Worm (Caenorhabditis elegans): ENCODE results near the gene C06E2.2.

C06E2.2 gene

DNA sequence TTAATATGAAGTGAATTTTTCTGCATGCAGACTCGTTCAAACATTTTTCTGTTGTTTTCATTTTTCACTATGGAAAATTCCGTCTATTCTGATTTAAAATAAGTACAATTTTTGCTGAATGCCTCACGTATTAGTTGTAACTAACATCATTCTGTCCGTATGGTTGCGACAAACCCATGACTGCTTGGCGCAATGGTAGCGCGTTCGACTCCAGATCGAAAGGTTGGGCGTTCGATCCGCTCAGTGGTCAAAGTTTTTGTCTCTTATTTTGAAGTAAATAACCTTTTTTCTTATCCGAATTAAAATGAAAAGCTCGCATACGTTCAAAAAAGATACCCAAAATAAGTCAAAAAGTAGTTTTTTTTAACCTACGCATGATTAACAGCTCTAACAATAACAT lies 2.3 kb upstream of the C06E2.2 start:
- TF ChIP-seq zag-1 (tag; optimal IDR thresholded peaks at IDR 0.05): no peak
- TF ChIP-seq mdl-1 (tag; optimal IDR thresholded peaks at IDR 0.05): no peak
- TF ChIP-seq R02D3.7 (tag; optimal IDR thresholded peaks at IDR 0.05): no peak
- no peak for TF ChIP-seq egl-5 (tag; optimal IDR thresholded peaks at IDR 0.05)
- TF ChIP-seq jun-1 (tag; optimal IDR thresholded peaks at IDR 0.05): no peak
- no peak for TF ChIP-seq unc-39 (tag; optimal IDR thresholded peaks at IDR 0.05)
- no peak for TF ChIP-seq ztf-4 (tag; optimal IDR thresholded peaks at IDR 0.05)
- TF ChIP-seq eor-1 (tag; optimal IDR thresholded peaks at IDR 0.05): no peak
- TF ChIP-seq nhr-43 (tag; optimal IDR thresholded peaks at IDR 0.05; ENCODE audit: poor library complexity, severe bottlenecking): no peak

DNA sequence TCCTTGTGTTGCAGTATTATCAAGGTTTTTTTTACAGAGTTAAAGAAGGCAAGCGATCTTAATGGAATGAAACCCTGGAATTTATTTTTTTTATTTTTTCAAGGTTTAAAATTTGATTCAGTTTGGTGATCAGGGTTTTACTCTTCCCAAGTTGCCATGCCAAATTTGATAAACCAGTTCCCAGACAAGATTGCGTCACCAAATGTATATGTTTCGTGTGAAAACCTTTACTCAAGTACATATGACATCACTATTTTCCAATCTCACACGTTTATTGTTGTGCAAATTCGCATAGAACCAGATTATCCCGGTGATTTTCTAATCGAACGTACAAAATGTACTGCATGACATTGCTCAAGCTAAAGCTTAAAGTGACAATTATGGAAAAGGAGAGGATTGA lies 740 bp upstream of the C06E2.2 start:
- TF ChIP-seq ceh-16 (tag; optimal IDR thresholded peaks at IDR 0.05) (no peak), lin-15B (tag; optimal IDR thresholded peaks at IDR 0.05) (no peak), egl-5 (tag; optimal IDR thresholded peaks at IDR 0.05) (no peak), ZK546.5 (tag; optimal IDR thresholded peaks at IDR 0.05) (no peak), skn-1 (tag; optimal IDR thresholded peaks at IDR 0.05) (no peak), tbx-2 (tag; optimal IDR thresholded peaks at IDR 0.05) (no peak), fkh-10 (GFP tag; optimal IDR thresholded peaks at IDR 0.05) (no peak), fos-1 (tag; optimal IDR thresholded peaks at IDR 0.05) (no peak), mdl-1 (tag; optimal IDR thresholded peaks at IDR 0.05) (no peak), zag-1 (tag; optimal IDR thresholded peaks at IDR 0.05) (no peak), ama-1 (optimal IDR thresholded peaks at IDR 0.05) (no peak), eor-1 (tag; optimal IDR thresholded peaks at IDR 0.05) (no peak)

DNA sequence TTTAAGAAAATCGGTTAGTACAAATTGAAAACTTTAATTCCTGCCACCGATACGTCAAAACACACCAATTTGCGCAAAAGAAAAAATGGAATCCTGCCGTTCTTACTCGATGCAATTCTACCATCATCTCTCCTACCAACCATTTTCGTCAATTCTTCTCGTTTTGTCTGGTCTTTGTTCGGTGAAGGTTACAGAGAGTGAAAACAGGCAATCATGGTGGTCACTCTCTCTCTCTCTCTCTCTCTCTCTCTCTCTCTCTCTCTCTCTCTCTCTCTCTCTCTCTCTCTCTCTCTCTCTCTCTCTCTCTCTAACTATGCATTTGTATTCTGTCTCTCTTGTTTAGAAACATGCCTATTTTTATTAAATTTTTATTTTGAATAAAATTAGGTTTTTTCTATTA lies 2.7 kb downstream of the C06E2.2 start:
- TF ChIP-seq nhr-25 (tag; optimal IDR thresholded peaks at IDR 0.05) (peak; percentile 42), fkh-2 (tag; optimal IDR thresholded peaks at IDR 0.05) (no peak), egl-5 (tag; optimal IDR thresholded peaks at IDR 0.05) (no peak)

DNA sequence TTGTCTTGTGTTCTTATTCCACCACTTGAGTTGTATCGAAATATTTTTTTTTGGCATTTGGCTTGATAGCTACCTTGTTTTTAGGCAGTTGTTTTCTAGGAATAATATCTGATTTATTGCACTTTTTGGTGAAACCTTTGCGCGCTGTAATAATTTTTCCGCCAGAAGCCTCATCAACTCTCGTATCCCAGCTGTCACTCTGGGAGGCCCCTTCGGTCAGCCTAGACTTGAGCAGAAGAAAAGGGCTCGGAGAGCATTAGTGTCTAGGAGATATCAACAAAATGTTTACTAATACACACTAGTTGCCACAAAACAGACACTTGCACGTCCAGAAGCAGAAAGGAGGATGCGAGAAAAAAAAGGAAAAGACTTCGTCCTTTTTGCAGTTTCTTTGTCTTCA lies 9.4 kb downstream of the C06E2.2 start:
- TF ChIP-seq nfya-1 (tag; optimal IDR thresholded peaks at IDR 0.05; ENCODE audit: insufficient read depth): peak; percentile 14
- no peak for TF ChIP-seq skn-1 (tag; optimal IDR thresholded peaks at IDR 0.05)
- peak; percentile 22 for TF ChIP-seq egl-5 (tag; optimal IDR thresholded peaks at IDR 0.05)

DNA sequence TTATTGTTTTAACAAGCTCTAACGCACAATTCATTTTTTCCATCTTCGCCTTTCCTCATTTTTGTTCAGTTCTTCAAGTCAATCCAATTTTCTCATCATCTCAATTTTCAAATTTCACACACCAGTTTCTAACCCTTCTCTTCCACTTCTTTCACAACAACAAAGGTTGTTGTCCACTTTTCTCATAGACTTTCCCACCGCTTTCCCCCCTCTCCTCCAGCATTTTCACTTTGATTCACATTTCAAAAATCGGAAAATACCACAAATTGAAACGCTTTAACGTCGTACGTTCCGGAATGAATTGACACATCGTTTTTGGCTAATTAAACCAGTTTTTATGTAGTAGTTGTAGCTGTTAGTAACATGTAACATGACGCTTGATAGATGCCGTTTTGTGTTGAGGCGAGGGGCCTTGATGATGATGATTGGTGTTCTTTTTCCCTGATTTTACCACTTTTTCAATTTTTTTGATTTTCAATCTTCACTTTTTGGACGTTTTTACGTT lies 10.9 kb downstream of the C06E2.2 start:
- TF ChIP-seq ceh-9 (tag; optimal IDR thresholded peaks at IDR 0.05) (no peak), mdl-1 (tag; optimal IDR thresholded peaks at IDR 0.05) (no peak), nfya-1 (tag; optimal IDR thresholded peaks at IDR 0.05; ENCODE audit: insufficient read depth) (no peak), R02D3.7 (tag; optimal IDR thresholded peaks at IDR 0.05) (no peak), nhr-43 (tag; optimal IDR thresholded peaks at IDR 0.05; ENCODE audit: poor library complexity, severe bottlenecking) (no peak), aly-2 (tag; optimal IDR thresholded peaks at IDR 0.05) (no peak), fkh-2 (tag; optimal IDR thresholded peaks at IDR 0.05) (no peak), tbx-2 (tag; optimal IDR thresholded peaks at IDR 0.05) (no peak), mml-1 (tag; optimal IDR thresholded peaks at IDR 0.05) (no peak), nhr-28 (tag; optimal IDR thresholded peaks at IDR 0.05) (no peak)

DNA sequence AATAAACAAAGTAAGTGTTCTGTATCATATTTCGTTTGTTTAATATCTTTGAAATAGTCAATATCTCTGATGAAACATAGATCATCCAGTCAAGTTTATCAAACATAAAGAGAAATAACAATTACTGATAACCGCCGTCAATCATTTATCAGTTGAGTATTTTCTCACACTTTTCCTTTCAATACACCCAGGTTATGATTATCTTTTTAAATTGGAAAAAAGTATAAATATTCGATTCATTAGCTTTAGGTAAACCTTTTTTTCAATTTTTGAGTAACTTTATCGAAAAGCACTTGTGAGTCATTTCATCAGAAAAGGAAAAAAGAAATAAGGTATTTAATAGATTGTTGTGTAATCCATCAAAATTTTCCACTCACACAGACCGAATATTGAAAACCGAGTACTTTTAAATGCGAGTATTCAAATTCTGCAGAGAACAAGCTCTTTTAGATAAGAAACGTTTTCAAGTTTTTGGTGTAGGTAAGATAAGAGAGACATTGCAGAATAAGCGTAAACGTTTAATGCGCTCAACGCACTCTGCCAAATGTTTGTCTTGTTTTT lies 12.0 kb downstream of the C06E2.2 start:
- peak; percentile 44 for TF ChIP-seq elt-2 (tag; optimal IDR thresholded peaks at IDR 0.05)
- no peak for TF ChIP-seq tbx-2 (tag; optimal IDR thresholded peaks at IDR 0.05)
- peak; percentile 10 for TF ChIP-seq pqm-1 (tag; optimal IDR thresholded peaks at IDR 0.05)
- no peak for TF ChIP-seq eor-1 (tag; optimal IDR thresholded peaks at IDR 0.05)

DNA sequence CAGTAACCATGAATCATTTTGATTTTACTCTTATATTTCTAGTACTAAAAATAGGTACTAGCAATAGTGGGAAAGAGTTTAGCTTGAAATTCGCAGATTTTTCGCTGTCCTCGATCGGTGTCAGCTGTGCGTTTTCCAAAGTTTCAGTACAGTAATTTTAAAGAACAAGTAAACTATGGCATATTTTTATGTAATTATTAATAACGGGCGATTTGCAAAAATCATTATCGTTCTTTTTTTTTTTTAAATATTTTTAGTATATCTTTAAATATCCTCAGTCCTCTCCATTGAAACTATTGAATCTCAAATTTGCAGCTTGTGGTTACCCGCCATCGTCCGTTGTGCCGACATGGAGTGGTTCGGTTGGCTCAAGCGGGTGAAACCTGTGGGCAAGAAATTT lies 13.4 kb downstream of the C06E2.2 start, which contains the start of gene C13E3.1:
Gene C13E3.1 (plus strand): TSS at position 301 of the 400 bp plus-strand sequence.
- TF ChIP-seq skn-1 (tag; optimal IDR thresholded peaks at IDR 0.05) (no peak), aly-2 (tag; optimal IDR thresholded peaks at IDR 0.05) (no peak), tbx-2 (tag; optimal IDR thresholded peaks at IDR 0.05) (no peak)

DNA sequence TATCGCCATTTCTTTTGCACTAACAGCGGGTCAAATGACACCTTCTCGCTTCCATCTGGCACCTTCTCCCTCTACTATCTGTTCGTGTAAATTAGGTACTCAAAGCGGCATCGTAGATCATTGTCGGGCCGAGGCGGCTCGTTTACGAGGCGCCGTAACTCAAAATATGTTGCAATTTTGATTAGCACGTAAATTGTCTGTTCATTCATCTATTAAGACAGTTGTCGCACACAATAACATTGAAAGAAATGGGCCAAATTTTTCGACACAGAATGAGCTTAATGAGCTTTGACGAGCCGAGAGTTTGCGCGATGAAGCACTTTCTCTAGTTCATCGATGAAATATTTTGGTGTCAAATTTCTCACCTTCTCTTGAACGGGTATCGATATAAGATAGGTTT lies 23.5 kb downstream of the C06E2.2 start:
- peak; percentile 92 for TF ChIP-seq egl-5 (tag; optimal IDR thresholded peaks at IDR 0.05)
- no peak for TF ChIP-seq ztf-11 (tag; optimal IDR thresholded peaks at IDR 0.05)
- no peak for TF ChIP-seq hmg-11 (tag; optimal IDR thresholded peaks at IDR 0.05)
- no peak for TF ChIP-seq R02D3.7 (tag; optimal IDR thresholded peaks at IDR 0.05)
- TF ChIP-seq egl-27 (tag; optimal IDR thresholded peaks at IDR 0.05): no peak
- no peak for TF ChIP-seq jun-1 (tag; optimal IDR thresholded peaks at IDR 0.05)
